Fruit fly (Drosophila melanogaster): Measurements from ENCODE around the gene sofe.

- TF ChIP-seq CG12219 (GFP tag; optimal IDR thresholded peaks at IDR 0.05): no peak
- TF ChIP-seq toy (GFP tag; IDR thresholded peaks at IDR 0.05): no peak
- no peak for TF ChIP-seq CG2129 (GFP tag; IDR thresholded peaks at IDR 0.05; ENCODE audit: partially characterized antibody)
- no peak for TF ChIP-seq CG6765 (GFP tag; optimal IDR thresholded peaks at IDR 0.05)
- no peak for TF ChIP-seq CG3726 (GFP tag; IDR thresholded peaks at IDR 0.05)
Observed at dm6 chrX:10889955-10890617, 32.9 kb upstream of the sofe start.
